Fruit fly (Drosophila melanogaster): ENCODE results near the gene CG12075.

Gene CG12075

dm6 chrX:8900094-8900493, 62.0 kb downstream of the CG12075 start, which contains the start of gene Uros1:
Uros1 (minus strand) TSS chrX:8900264.
- TF ChIP-seq Jra (GFP tag; optimal IDR thresholded peaks at IDR 0.05) (no peak), fru (GFP tag; optimal IDR thresholded peaks at IDR 0.05) (peak; percentile 29), br (GFP tag; optimal IDR thresholded peaks at IDR 0.05) (peak; percentile 5), lola (GFP tag; optimal IDR thresholded peaks at IDR 0.05) (no peak), Rel (GFP tag; optimal IDR thresholded peaks at IDR 0.05) (no peak), Rel (tag; optimal IDR thresholded peaks at IDR 0.05) (no peak), HLH106 (tag; optimal IDR thresholded peaks at IDR 0.05) (peak; percentile 38), Dif (GFP tag; optimal IDR thresholded peaks at IDR 0.05; ENCODE audit: partially characterized antibody) (no peak), dsf (GFP tag; optimal IDR thresholded peaks at IDR 0.05; ENCODE audit: borderline replicate concordance) (no peak), psq (GFP tag; optimal IDR thresholded peaks at IDR 0.05) (peak; percentile 14), ey (GFP tag; optimal IDR thresholded peaks at IDR 0.05) (peak; percentile 13), usp (GFP tag; optimal IDR thresholded peaks at IDR 0.05) (no peak), Mio (GFP tag; optimal IDR thresholded peaks at IDR 0.05) (no peak), jim (GFP tag; optimal IDR thresholded peaks at IDR 0.05) (no peak), sage (GFP tag; optimal IDR thresholded peaks at IDR 0.05) (no peak), Hnf4 (GFP tag; optimal IDR thresholded peaks at IDR 0.05) (peak; percentile 12), foxo (GFP tag; optimal IDR thresholded peaks at IDR 0.05) (peak in 1 of 2 experiments; percentile 41), h (GFP tag; optimal IDR thresholded peaks at IDR 0.05) (peak; percentile 16)

dm6 chrX:8901447-8901846, 63.3 kb downstream of the CG12075 start, which contains the start of gene Rbm13:
Rbm13 (plus strand) TSS chrX:8901699.
- TF ChIP-seq CG32264 (GFP tag; optimal IDR thresholded peaks at IDR 0.05) (no peak), Vsx2 (GFP tag; optimal IDR thresholded peaks at IDR 0.05; ENCODE audit: partially characterized antibody) (no peak), rgr (GFP tag; optimal IDR thresholded peaks at IDR 0.05) (no peak), Dfd (GFP tag; optimal IDR thresholded peaks at IDR 0.05) (no peak), Dif (GFP tag; optimal IDR thresholded peaks at IDR 0.05; ENCODE audit: partially characterized antibody) (no peak), br (GFP tag; optimal IDR thresholded peaks at IDR 0.05) (no peak), sv (GFP tag; optimal IDR thresholded peaks at IDR 0.05) (no peak), ey (GFP tag; optimal IDR thresholded peaks at IDR 0.05) (no peak), foxo (GFP tag; optimal IDR thresholded peaks at IDR 0.05) (no peak), dl (GFP tag; optimal IDR thresholded peaks at IDR 0.05; ENCODE audit: insufficient read depth in 1 of 2, partially characterized antibody in 2 of 2) (no peak), dsf (GFP tag; optimal IDR thresholded peaks at IDR 0.05; ENCODE audit: borderline replicate concordance) (no peak), Rel (GFP tag; optimal IDR thresholded peaks at IDR 0.05) (no peak), Rel (tag; optimal IDR thresholded peaks at IDR 0.05) (peak; percentile 31), fru (GFP tag; optimal IDR thresholded peaks at IDR 0.05) (no peak), usp (GFP tag; optimal IDR thresholded peaks at IDR 0.05) (no peak), Sp1 (GFP tag; optimal IDR thresholded peaks at IDR 0.05) (no peak), Myc (optimal IDR thresholded peaks at IDR 0.05) (peak; percentile 0), jim (GFP tag; optimal IDR thresholded peaks at IDR 0.05) (no peak), pan (optimal IDR thresholded peaks at IDR 0.05) (no peak)

dm6 chrX:8905545-8906455, 67.7 kb downstream of the CG12075 start:
- TF ChIP-seq Sp1 (GFP tag; optimal IDR thresholded peaks at IDR 0.05) (no peak), fru (GFP tag; optimal IDR thresholded peaks at IDR 0.05) (no peak), h (GFP tag; optimal IDR thresholded peaks at IDR 0.05) (peak; percentile 40)

dm6 chrX:8906805-8907546, 68.9 kb downstream of the CG12075 start, which contains the start of gene rdgA:
rdgA (plus strand) TSS chrX:8907068.
- TF ChIP-seq CG9705 (GFP tag; optimal IDR thresholded peaks at IDR 0.05) = no peak
- no peak for TF ChIP-seq fru (GFP tag; optimal IDR thresholded peaks at IDR 0.05)
- TF ChIP-seq Sp1 (GFP tag; optimal IDR thresholded peaks at IDR 0.05) = no peak
- no peak for TF ChIP-seq Dfd (GFP tag; optimal IDR thresholded peaks at IDR 0.05)
- TF ChIP-seq brk (GFP tag; optimal IDR thresholded peaks at IDR 0.05) = no peak
- no peak for TF ChIP-seq sage (GFP tag; optimal IDR thresholded peaks at IDR 0.05)
- TF ChIP-seq rgr (GFP tag; optimal IDR thresholded peaks at IDR 0.05) = peak; percentile 15
- peak in 1 of 2 experiments; percentile 45 for TF ChIP-seq foxo (GFP tag; optimal IDR thresholded peaks at IDR 0.05)
- no peak for TF ChIP-seq lola (GFP tag; optimal IDR thresholded peaks at IDR 0.05)
- no peak for TF ChIP-seq N (GFP tag; optimal IDR thresholded peaks at IDR 0.05)
- no peak for TF ChIP-seq Jra (GFP tag; optimal IDR thresholded peaks at IDR 0.05)
- TF ChIP-seq br (GFP tag; optimal IDR thresholded peaks at IDR 0.05) = no peak
- TF ChIP-seq Myc (optimal IDR thresholded peaks at IDR 0.05) = no peak
- no peak for TF ChIP-seq GATAd (GFP tag; optimal IDR thresholded peaks at IDR 0.05)
- TF ChIP-seq h (GFP tag; optimal IDR thresholded peaks at IDR 0.05) = peak; percentile 14
- no peak for TF ChIP-seq dmrt93B (GFP tag; optimal IDR thresholded peaks at IDR 0.05)
- no peak for TF ChIP-seq Rel (GFP tag; optimal IDR thresholded peaks at IDR 0.05)
- peak; percentile 51 for TF ChIP-seq Rel (tag; optimal IDR thresholded peaks at IDR 0.05)
- no peak for TF ChIP-seq jim (GFP tag; optimal IDR thresholded peaks at IDR 0.05)
- TF ChIP-seq ey (GFP tag; optimal IDR thresholded peaks at IDR 0.05) = peak; percentile 16
- TF ChIP-seq Mio (GFP tag; optimal IDR thresholded peaks at IDR 0.05) = no peak
- TF ChIP-seq pan (optimal IDR thresholded peaks at IDR 0.05) = no peak
- TF ChIP-seq Abd-B (GFP tag; optimal IDR thresholded peaks at IDR 0.05) = no peak
- no peak for TF ChIP-seq OdsH (GFP tag; optimal IDR thresholded peaks at IDR 0.05)
- TF ChIP-seq woc (GFP tag; optimal IDR thresholded peaks at IDR 0.05) = peak; percentile 58
- no peak for TF ChIP-seq Hr78 (GFP tag; optimal IDR thresholded peaks at IDR 0.05)
- peak; percentile 42 for TF ChIP-seq HLH106 (tag; optimal IDR thresholded peaks at IDR 0.05)
- TF ChIP-seq Vsx2 (GFP tag; optimal IDR thresholded peaks at IDR 0.05; ENCODE audit: partially characterized antibody) = no peak
- TF ChIP-seq Dif (GFP tag; optimal IDR thresholded peaks at IDR 0.05; ENCODE audit: partially characterized antibody) = no peak
- TF ChIP-seq sv (GFP tag; optimal IDR thresholded peaks at IDR 0.05) = no peak
- no peak for TF ChIP-seq dsf (GFP tag; optimal IDR thresholded peaks at IDR 0.05; ENCODE audit: borderline replicate concordance)
- TF ChIP-seq usp (GFP tag; optimal IDR thresholded peaks at IDR 0.05) = no peak
